Fruit fly (Drosophila melanogaster): Measurements from ENCODE around the gene betaTub85D.

The betaTub85D gene

DNA sequence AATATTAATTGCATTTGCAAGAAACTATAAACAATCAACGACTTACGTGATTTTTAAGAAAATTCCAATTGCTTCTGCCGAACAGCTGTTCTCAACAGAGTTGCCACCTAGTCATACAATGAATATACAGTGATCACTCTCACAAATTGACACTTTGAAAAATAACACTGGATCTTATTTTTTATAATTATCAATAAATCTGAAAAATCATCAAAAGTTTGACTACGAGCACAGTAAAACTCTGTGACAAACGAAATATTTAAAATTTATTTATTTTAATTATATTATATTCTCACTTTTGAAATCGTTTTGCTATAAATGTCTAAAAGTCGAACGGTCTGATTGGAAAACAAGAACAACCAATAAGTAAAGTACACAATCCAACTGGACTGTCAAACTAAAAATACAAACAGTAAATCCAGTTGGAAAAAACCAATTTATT lies 10.1 kb downstream of the betaTub85D start, which contains the start of gene CG34117 (continued):
- peak; percentile 95 for TF ChIP-seq CG9932 (GFP tag; IDR thresholded peaks at IDR 0.05)
- TF ChIP-seq HHEX (GFP tag; optimal IDR thresholded peaks at IDR 0.05) = peak; percentile 74
- TF ChIP-seq Hr51 (GFP tag; optimal IDR thresholded peaks at IDR 0.05) = peak; percentile 53 to 83
- TF ChIP-seq CG18262 (tag; optimal IDR thresholded peaks at IDR 0.05) = peak; percentile 79
- TF ChIP-seq lola (GFP tag; optimal IDR thresholded peaks at IDR 0.05) = peak in 1 of 3 experiments; percentile 67
- no peak for TF ChIP-seq CG3838 (GFP tag; optimal IDR thresholded peaks at IDR 0.05)
- peak; percentile 81 for TF ChIP-seq CG4617 (GFP tag; optimal IDR thresholded peaks at IDR 0.05; ENCODE audit: borderline replicate concordance)
- peak; percentile 24 for TF ChIP-seq CG17912 (GFP tag; optimal IDR thresholded peaks at IDR 0.05)
- no peak for TF ChIP-seq Hey (tag; optimal IDR thresholded peaks at IDR 0.05)
- peak; percentile 72 for TF ChIP-seq stc (GFP tag; IDR thresholded peaks at IDR 0.05)
- peak; percentile 76 for TF ChIP-seq tap (tag; optimal IDR thresholded peaks at IDR 0.05)
- TF ChIP-seq CG10366 (GFP tag; IDR thresholded peaks at IDR 0.05) = peak; percentile 82
- TF ChIP-seq danr (GFP tag; IDR thresholded peaks at IDR 0.05) = 0 out of 2 replicates have a peak, but pooled peaks have one; percentile 31
- peak; percentile 34 for TF ChIP-seq CG8089 (GFP tag; optimal IDR thresholded peaks at IDR 0.05)
- TF ChIP-seq Awh (GFP tag; IDR thresholded peaks at IDR 0.05) = peak; percentile 71
- peak; percentile 55 for TF ChIP-seq oc (tag; optimal IDR thresholded peaks at IDR 0.05)
- TF ChIP-seq Ssrp (tag; optimal IDR thresholded peaks at IDR 0.05) = peak; percentile 74
- peak; percentile 55; the same call in 2 of the 3 replicates for TF ChIP-seq CG7357 (GFP tag; IDR thresholded peaks at IDR 0.05)
- no peak for TF ChIP-seq CG8478 (optimal IDR thresholded peaks at IDR 0.05)
- peak; percentile 21 for TF ChIP-seq crc (GFP tag; optimal IDR thresholded peaks at IDR 0.05)
- no peak for TF ChIP-seq Optix (GFP tag; IDR thresholded peaks at IDR 0.05)
- peak; percentile 57 for TF ChIP-seq CG10462 (GFP tag; optimal IDR thresholded peaks at IDR 0.05)
- peak; percentile 17 for TF ChIP-seq her (GFP tag; optimal IDR thresholded peaks at IDR 0.05)
- peak; percentile 82 for TF ChIP-seq CG3281 (GFP tag; optimal IDR thresholded peaks at IDR 0.05)
- TF ChIP-seq D19A (tag; optimal IDR thresholded peaks at IDR 0.05) = peak; percentile 78
- TF ChIP-seq CG16779 (GFP tag; IDR thresholded peaks at IDR 0.05) = peak; percentile 49; the same call in 1 of the 2 replicates
- TF ChIP-seq zfh1 (GFP tag; IDR thresholded peaks at IDR 0.05) = peak; percentile 92
- TF ChIP-seq CG4328 (GFP tag; optimal IDR thresholded peaks at IDR 0.05) = peak; percentile 71
- peak; percentile 71 for TF ChIP-seq ssp (GFP tag; IDR thresholded peaks at IDR 0.05)
- peak; percentile 86 for TF ChIP-seq lab (GFP tag; optimal IDR thresholded peaks at IDR 0.05)
- peak; percentile 54 for TF ChIP-seq tio (GFP tag; optimal IDR thresholded peaks at IDR 0.05)
- no peak for TF ChIP-seq GATAe (GFP tag; conservative IDR thresholded peaks at IDR 0.05)
- peak; percentile 51 for TF ChIP-seq gt (GFP tag; IDR thresholded peaks at IDR 0.05)
- TF ChIP-seq MBD-R2 (GFP tag; IDR thresholded peaks at IDR 0.05) = peak; percentile 94
- TF ChIP-seq shn (GFP tag; optimal IDR thresholded peaks at IDR 0.05) = peak; percentile 0
- peak; percentile 69 for TF ChIP-seq CG13123 (GFP tag; optimal IDR thresholded peaks at IDR 0.05)
- peak; percentile 77 for TF ChIP-seq CG10209 (GFP tag; optimal IDR thresholded peaks at IDR 0.05)
- TF ChIP-seq ranshi (GFP tag; IDR thresholded peaks at IDR 0.05) = peak; percentile 87
- TF ChIP-seq toy (GFP tag; IDR thresholded peaks at IDR 0.05) = no peak
- peak; percentile 67 for TF ChIP-seq trh (GFP tag; optimal IDR thresholded peaks at IDR 0.05)
- TF ChIP-seq peb (GFP tag; IDR thresholded peaks at IDR 0.05) = 0 out of 2 replicates have a peak, but pooled peaks have one; percentile 16
- peak; percentile 86 for TF ChIP-seq Ptx1 (GFP tag; IDR thresholded peaks at IDR 0.05)
- peak; percentile 66 for TF ChIP-seq Hsf (GFP tag; optimal IDR thresholded peaks at IDR 0.05)
- peak; percentile 52; the same call in 1 of the 2 replicates for TF ChIP-seq chm (GFP tag; IDR thresholded peaks at IDR 0.05)
- peak; percentile 58 to 89 for TF ChIP-seq dpn (GFP tag; optimal IDR thresholded peaks at IDR 0.05)
- TF ChIP-seq wor (GFP tag; IDR thresholded peaks at IDR 0.05) = peak; percentile 26; the same call in 1 of the 2 replicates
- TF ChIP-seq CG5953 (GFP tag; IDR thresholded peaks at IDR 0.05) = no peak; the same call in 1 of the 2 replicates
- peak; percentile 89 for TF ChIP-seq sd (tag; optimal IDR thresholded peaks at IDR 0.05)
- peak; percentile 59; the same call in 2 of the 3 replicates for TF ChIP-seq CG11093 (GFP tag; IDR thresholded peaks at IDR 0.05)
- TF ChIP-seq pros (GFP tag; optimal IDR thresholded peaks at IDR 0.05) = no peak
- TF ChIP-seq Opbp (GFP tag; IDR thresholded peaks at IDR 0.05; ENCODE audit: partially characterized antibody) = no peak

Measured in whole organism, embryonic.